Worm (Caenorhabditis elegans): ENCODE results near the gene T24C4.5.

DNA sequence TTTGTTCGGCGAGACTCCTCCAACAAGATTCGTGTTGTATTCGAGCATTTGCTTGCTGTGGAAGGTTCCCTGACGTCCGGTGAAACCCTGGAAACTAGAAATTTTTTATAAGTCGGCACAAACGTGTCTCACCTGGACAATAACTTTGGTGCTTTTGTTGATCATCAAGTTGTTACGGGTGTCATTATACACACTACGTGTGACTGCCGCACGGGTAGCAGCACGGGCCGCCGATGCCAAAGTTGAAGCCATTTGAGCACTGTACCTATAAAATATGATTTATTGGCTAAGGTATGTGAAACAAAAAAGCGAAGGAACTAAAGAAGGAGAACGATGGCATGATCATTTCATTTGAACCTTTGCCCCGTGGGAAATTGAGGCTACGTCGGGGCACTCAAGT lies 21.6 kb upstream of the T24C4.5 start, which contains the start of gene sucl-2:
- TF ChIP-seq tbx-11 (GFP tag; IDR thresholded peaks at IDR 0.05) (no peak), ama-1 (optimal IDR thresholded peaks at IDR 0.05) (no peak), sea-1 (GFP tag; conservative IDR thresholded peaks at IDR 0.05) (no peak), hnd-1 (tag; optimal IDR thresholded peaks at IDR 0.05) (no peak), hmg-4 (GFP tag; optimal IDR thresholded peaks at IDR 0.05) (no peak)

Measured in whole organism, early embryonic.